Worm (Caenorhabditis elegans) whole organism, L4 larva: ENCODE data around the gene C42D8.1.

Source experiments
- D1046.2 ChIP-seq: fragments of 200-800 bp; sonication (Bioruptor generic); IDR thresholded peaks from 2 replicates; pipeline ENCODE4 v1.3.6; 2022; ENCODE audit warnings: missing genetic modification characterization, missing compliant biosample characterization
- F37D6.2 ChIP-seq: sonication (generic microtip); optimal IDR thresholded peaks from 2 replicates; lab custom pipeline; 2016; ENCODE audit warnings: mild to moderate bottlenecking, missing genetic modification characterization, missing compliant biosample characterization
- F44E2.7 ChIP-seq: fragments of 200-800 bp; sonication (Bioruptor generic); IDR thresholded peaks from 2 replicates; pipeline ENCODE4 v2.1.2; 2022; ENCODE audit warnings: missing genetic modification characterization, missing compliant biosample characterization
- T20F7.1 ChIP-seq: fragments of 200-800 bp; sonication (Bioruptor generic); optimal IDR thresholded peaks from 2 replicates; lab custom pipeline; 2018; ENCODE audit warnings: mild to moderate bottlenecking, missing genetic modification characterization, missing compliant biosample characterization
- T26A8.4 ChIP-seq: fragments of 200-800 bp; sonication (Bioruptor generic); IDR thresholded peaks from 2 replicates; pipeline ENCODE4 v1.3.6; 2022; ENCODE audit warnings: missing genetic modification characterization, missing compliant biosample characterization
- Y48G9A.11 ChIP-seq: fragments of 200-800 bp; sonication (Bioruptor generic); IDR thresholded peaks from 2 replicates; pipeline ENCODE4 v1.3.6; 2022; ENCODE audit warnings: missing genetic modification reagents, missing genetic modification characterization, missing compliant biosample characterization
- Y5F2A.4 ChIP-seq: fragments of 200-800 bp; sonication (Bioruptor generic); optimal IDR thresholded peaks from 2 replicates; lab custom pipeline; 2018; ENCODE audit warnings: mild to moderate bottlenecking, missing genetic modification characterization, missing compliant biosample characterization
- aly-2 ChIP-seq: sonication (generic microtip); optimal IDR thresholded peaks from 2 replicates; lab custom pipeline; 2018; ENCODE audit warnings: missing biosample characterization, missing genetic modification characterization
- arid-1 ChIP-seq: fragments of 200-800 bp; sonication (Bioruptor generic); conservative IDR thresholded peaks from 2 replicates; pipeline ENCODE4 v1.3.6; 2022; ENCODE audit warnings: missing genetic modification reagents, missing genetic modification characterization, missing compliant biosample characterization
- ceh-20 ChIP-seq: fragments of 200-800 bp; sonication (Bioruptor generic); IDR thresholded peaks from 2 replicates; pipeline ENCODE4 v1.3.6; 2022; ENCODE audit warnings: missing genetic modification reagents, missing genetic modification characterization, missing compliant biosample characterization
- ceh-28 ChIP-seq: fragments of 150-350 bp; optimal IDR thresholded peaks from 2 replicates; lab custom pipeline; 2014; ENCODE audit warnings: missing biosample characterization, missing genetic modification reagents, missing genetic modification characterization
- ceh-62 ChIP-seq: sonication (generic microtip); optimal IDR thresholded peaks from 2 replicates; lab custom pipeline; 2017; ENCODE audit warnings: missing biosample characterization, missing genetic modification characterization
- ces-1 ChIP-seq: fragments of 150-350 bp; sonication (generic microtip); optimal IDR thresholded peaks from 4 replicates; lab custom pipeline; 2014; ENCODE audit warnings: missing biosample characterization, missing genetic modification reagents, missing genetic modification characterization
- cey-2 ChIP-seq: sonication (generic microtip); optimal IDR thresholded peaks from 3 replicates; lab custom pipeline; 2017; ENCODE audit warnings: missing genetic modification characterization, mild to moderate bottlenecking, missing compliant biosample characterization, antibody characterized with exemption, borderline replicate concordance; ENCODE audit not compliant: insufficient read depth
- ctbp-1 ChIP-seq: fragments of 200-800 bp; sonication (Bioruptor generic); IDR thresholded peaks from 2 replicates; pipeline ENCODE4 v1.3.6; 2022; ENCODE audit warnings: missing genetic modification reagents, missing genetic modification characterization, missing compliant biosample characterization
- daf-12 ChIP-seq: fragments of 150-350 bp; optimal IDR thresholded peaks from 2 replicates; lab custom pipeline; 2014; ENCODE audit warnings: missing biosample characterization, missing genetic modification reagents, missing genetic modification characterization
- daf-16 ChIP-seq, 3 experiments: sonication (generic microtip); optimal IDR thresholded peaks; 2 replicates each; lab custom pipeline; 2016 to 2017; ENCODE audit warnings: missing genetic modification characterization in 3 of 3, missing genetic modification reagents in 3 of 3, mild to moderate bottlenecking in 2 of 3, missing compliant biosample characterization in 2 of 3, missing biosample characterization in 1 of 3, moderate library complexity in 1 of 3
- daf-8 ChIP-seq: fragments of 200-800 bp; sonication (Bioruptor generic); IDR thresholded peaks from 2 replicates; pipeline ENCODE4 v1.3.6; 2022; ENCODE audit warnings: missing genetic modification characterization, missing compliant biosample characterization
- dmd-6 ChIP-seq: fragments of 200-800 bp; sonication (Bioruptor generic); IDR thresholded peaks from 2 replicates; pipeline ENCODE4 v1.3.6; 2022; ENCODE audit warnings: missing genetic modification reagents, missing genetic modification characterization, missing compliant biosample characterization
- dmd-9 ChIP-seq: fragments of 200-800 bp; sonication (Bioruptor generic); IDR thresholded peaks from 2 replicates; pipeline ENCODE4 v1.3.6; 2022; ENCODE audit warnings: missing genetic modification reagents, missing genetic modification characterization, missing compliant biosample characterization
- jun-1 ChIP-seq: fragments of 150-350 bp; optimal IDR thresholded peaks from 2 replicates; lab custom pipeline; 2014; ENCODE audit warnings: missing biosample characterization, missing genetic modification reagents, missing genetic modification characterization
- lin-1 ChIP-seq: fragments of 200-800 bp; sonication (Bioruptor generic); IDR thresholded peaks from 2 replicates; pipeline ENCODE4 v1.3.6; 2022; ENCODE audit warnings: missing genetic modification reagents, missing genetic modification characterization, missing compliant biosample characterization
- lin-13 ChIP-seq: fragments of 150-350 bp; optimal IDR thresholded peaks from 2 replicates; lab custom pipeline; 2014; ENCODE audit warnings: missing biosample characterization, missing genetic modification reagents, missing genetic modification characterization
- lin-15B ChIP-seq: fragments of 150-350 bp; sonication (generic microtip); optimal IDR thresholded peaks from 3 replicates; lab custom pipeline; 2014; ENCODE audit warnings: missing biosample characterization, missing genetic modification characterization
- lin-38 ChIP-seq: fragments of 200-800 bp; sonication (Bioruptor generic); IDR thresholded peaks from 2 replicates; pipeline ENCODE4 v1.3.6; 2022; ENCODE audit warnings: missing genetic modification reagents, missing genetic modification characterization, missing compliant biosample characterization
- lin-39 ChIP-seq: fragments of 150-350 bp; optimal IDR thresholded peaks from 2 replicates; lab custom pipeline; 2014; ENCODE audit warnings: missing biosample characterization, missing genetic modification reagents, missing genetic modification characterization
- madf-5 ChIP-seq, 2 experiments: fragments of 200-800 bp; sonication (Bioruptor generic); IDR thresholded peaks; 2 replicates each; pipeline ENCODE4 v1.3.6; 2022; ENCODE audit warnings: missing compliant biosample characterization in 2 of 2, missing genetic modification characterization in 2 of 2
- mdl-1 ChIP-seq, 2 experiments: fragments of 150-350 bp in 1 of 2; sonication (generic microtip) in 1 of 2; optimal IDR thresholded peaks; 2 replicates each; lab custom pipeline; 2014 to 2017; ENCODE audit warnings: missing biosample characterization in 2 of 2, missing genetic modification characterization in 2 of 2
- mdt-29 ChIP-seq: fragments of 200-800 bp; sonication (Bioruptor generic); IDR thresholded peaks from 2 replicates; pipeline ENCODE4 v1.3.6; 2022; ENCODE audit warnings: missing genetic modification reagents, missing genetic modification characterization, missing compliant biosample characterization
- mep-1 ChIP-seq: fragments of 150-350 bp; sonication (generic microtip); optimal IDR thresholded peaks from 3 replicates; lab custom pipeline; 2014; ENCODE audit warnings: missing biosample characterization, missing genetic modification characterization
- mes-2 ChIP-seq: sonication (generic microtip); optimal IDR thresholded peaks from 2 replicates; lab custom pipeline; 2016; ENCODE audit warnings: missing genotype, mild to moderate bottlenecking, missing genetic modification characterization, missing compliant biosample characterization; ENCODE audit not compliant: poor library complexity, severe bottlenecking
- mxl-2 ChIP-seq: fragments of 200-800 bp; sonication (Bioruptor generic); conservative IDR thresholded peaks from 2 replicates; pipeline ENCODE4 v1.3.6; 2022; ENCODE audit warnings: missing genetic modification reagents, missing genetic modification characterization, missing compliant biosample characterization
- nhr-25 ChIP-seq: sonication (generic microtip); optimal IDR thresholded peaks from 2 replicates; lab custom pipeline; 2017; ENCODE audit warnings: missing genetic modification characterization, mild to moderate bottlenecking, missing compliant biosample characterization, antibody characterized with exemption, moderate library complexity, borderline replicate concordance; ENCODE audit not compliant: insufficient read depth
- nhr-28 ChIP-seq: fragments of 150-350 bp; optimal IDR thresholded peaks from 2 replicates; lab custom pipeline; 2014; ENCODE audit warnings: missing biosample characterization, missing genetic modification characterization
- nhr-42 ChIP-seq: fragments of 200-800 bp; sonication (Bioruptor generic); IDR thresholded peaks from 2 replicates; pipeline ENCODE4 v1.3.6; 2022; ENCODE audit warnings: missing genetic modification characterization, missing compliant biosample characterization
- nhr-76 ChIP-seq: fragments of 150-350 bp; optimal IDR thresholded peaks from 2 replicates; lab custom pipeline; 2014; ENCODE audit warnings: missing biosample characterization, missing genetic modification characterization
- pqm-1 ChIP-seq: sonication (generic microtip); optimal IDR thresholded peaks from 2 replicates; lab custom pipeline; 2017; ENCODE audit warnings: missing biosample characterization, missing genetic modification characterization
- rbr-2 ChIP-seq: sonication (generic microtip); optimal IDR thresholded peaks from 2 replicates; lab custom pipeline; 2016; ENCODE audit warnings: missing genotype, missing genetic modification characterization, missing compliant biosample characterization
- saeg-2 ChIP-seq: fragments of 200-800 bp; sonication (Bioruptor generic); IDR thresholded peaks from 2 replicates; pipeline ENCODE4 v1.3.6; 2022; ENCODE audit warnings: missing genetic modification reagents, missing genetic modification characterization, missing compliant biosample characterization
- set-16 ChIP-seq: fragments of 200-800 bp; sonication (Bioruptor generic); IDR thresholded peaks from 2 replicates; pipeline ENCODE4 v1.3.6; 2022; ENCODE audit warnings: missing genetic modification reagents, missing genetic modification characterization, missing compliant biosample characterization
- skn-1 ChIP-seq: fragments of 150-350 bp; optimal IDR thresholded peaks from 2 replicates; lab custom pipeline; 2014; ENCODE audit warnings: missing biosample characterization, missing genetic modification characterization
- snpc-1.2 ChIP-seq: fragments of 200-800 bp; sonication (Bioruptor generic); IDR thresholded peaks from 2 replicates; pipeline ENCODE4 v1.3.6; 2022; ENCODE audit warnings: missing genetic modification reagents, missing genetic modification characterization, missing compliant biosample characterization
- spr-1 ChIP-seq: sonication (generic microtip); optimal IDR thresholded peaks from 2 replicates; lab custom pipeline; 2016; ENCODE audit warnings: mild to moderate bottlenecking, missing genetic modification characterization, missing compliant biosample characterization
- spr-3 ChIP-seq: fragments of 200-800 bp; sonication (Bioruptor generic); optimal IDR thresholded peaks from 2 replicates; lab custom pipeline; 2018; ENCODE audit warnings: mild to moderate bottlenecking, missing genetic modification characterization, missing compliant biosample characterization
- unc-130 ChIP-seq: sonication (generic microtip); optimal IDR thresholded peaks from 2 replicates; lab custom pipeline; 2016; ENCODE audit warnings: missing genetic modification reagents, missing genetic modification characterization, missing compliant biosample characterization
- unc-62 ChIP-seq, 3 experiments: fragments of 150-350 bp in 1 of 3; sonication (generic microtip); optimal IDR thresholded peaks in 2 of 3; peaks in 1 of 3; 1 replicate in 1 of 3; 2 replicates in 2 of 3; lab custom pipeline; 2014 to 2017; ENCODE audit warnings: missing biosample characterization in 3 of 3, missing genetic modification characterization in 3 of 3, missing genetic modification reagents in 3 of 3, missing genotype in 1 of 3
- zag-1 ChIP-seq: fragments of 150-350 bp; optimal IDR thresholded peaks from 2 replicates; lab custom pipeline; 2014; ENCODE audit warnings: missing biosample characterization, missing genetic modification characterization
- zfp-2 ChIP-seq: sonication (generic microtip); optimal IDR thresholded peaks from 2 replicates; lab custom pipeline; 2016; ENCODE audit warnings: mild to moderate bottlenecking, missing genetic modification characterization, missing compliant biosample characterization
- ztf-7 ChIP-seq: fragments of 150-350 bp; optimal IDR thresholded peaks from 2 replicates; lab custom pipeline; 2014; ENCODE audit warnings: missing biosample characterization, missing genetic modification characterization

The C42D8.1 gene

DNA sequence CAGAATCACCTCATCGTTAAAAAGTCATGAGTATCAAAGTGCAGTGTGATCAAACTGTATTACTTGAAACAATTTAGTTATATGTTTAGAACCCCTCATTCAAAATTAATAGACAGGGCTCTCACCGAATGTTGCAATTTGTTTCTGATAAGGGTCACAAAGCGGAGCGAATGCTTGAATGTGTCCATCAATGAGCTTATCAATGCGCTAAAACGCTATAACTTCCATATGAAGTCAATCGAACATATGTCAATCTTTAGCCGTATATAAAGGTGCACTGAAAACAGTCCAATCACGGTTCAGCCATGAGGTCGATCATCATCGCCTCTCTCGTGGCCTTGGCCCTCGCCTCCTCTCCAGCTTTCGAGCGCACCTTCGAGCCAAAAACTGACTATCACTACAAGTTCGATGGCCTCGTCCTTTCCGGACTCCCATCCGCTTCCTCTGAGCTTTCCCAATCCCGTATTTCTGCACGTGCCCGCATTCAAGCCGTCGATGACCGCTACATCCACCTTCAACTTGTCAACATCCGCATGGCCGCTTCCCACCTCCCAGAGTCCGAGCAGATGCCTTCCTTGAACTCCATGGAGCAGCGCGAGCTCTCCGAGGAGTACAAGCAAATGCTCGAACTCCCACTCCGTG lies 8.4 kb upstream of the C42D8.1 start, which contains the start of gene vit-2 (continued):
- TF ChIP-seq daf-8 (GFP tag; lab: Robert Waterston, UW) (no peak), F44E2.7 (no peak), lin-15B (tag; lab: Kevin White, UChicago) (no peak), T26A8.4 (no peak), F37D6.2 (tag; lab: Kevin White, UChicago) (no peak), ceh-28 (no peak), nhr-42 (GFP tag; lab: Robert Waterston, UW) (no peak), ztf-7 (tag; lab: Kevin White, UChicago) (no peak), lin-13 (no peak), skn-1 (tag; lab: Kevin White, UChicago) (no peak), cey-2 (tag; lab: Kevin White, UChicago) (no peak), mdl-1 (tag; optimal IDR thresholded peaks at IDR 0.05; lab: Kevin White, UChicago) (no peak), D1046.2 (GFP tag; lab: Robert Waterston, UW) (peak; percentile 66; the same call in 1 of the 2 replicates), T20F7.1 (GFP tag; lab: Kevin White, UChicago) (peak; percentile 30), Y48G9A.11 (no peak), lin-38 (GFP tag; lab: Robert Waterston, UW) (no peak), zag-1 (tag; lab: Kevin White, UChicago) (no peak), arid-1 (no peak), ctbp-1 (GFP tag; lab: Robert Waterston, UW) (no peak), snpc-1.2 (GFP tag; lab: Robert Waterston, UW) (peak; percentile 38; the same call in 1 of the 2 replicates), lin-39 (tag; lab: Kevin White, UChicago) (no peak), ces-1 (GFP tag; lab: Kevin White, UChicago) (no peak), rbr-2 (tag; lab: Kevin White, UChicago) (no peak), spr-3 (GFP tag; lab: Kevin White, UChicago) (no peak), nhr-76 (no peak), nhr-28 (tag; lab: Kevin White, UChicago) (no peak), set-16 (peak; percentile 91), ceh-20 (no peak; the same call in 1 of the 2 replicates), mes-2 (tag; lab: Kevin White, UChicago) (no peak), nhr-25 (tag; lab: Kevin White, UChicago) (no peak), dmd-6 (GFP tag; lab: Robert Waterston, UW) (peak; percentile 88), mxl-2 (GFP tag; lab: Robert Waterston, UW) (peak; percentile 63; the same call in 1 of the 2 replicates), zfp-2 (tag; lab: Kevin White, UChicago) (no peak), daf-12 (no peak), saeg-2 (GFP tag; lab: Robert Waterston, UW) (no peak), mep-1 (no peak), jun-1 (no peak), aly-2 (tag; lab: Kevin White, UChicago) (no peak), spr-1 (no peak), madf-5 (GFP tag; IDR thresholded peaks at IDR 0.05; lab: Robert Waterston, UW) (0 out of 4 replicates have a peak, but pooled peaks of 1 of the 2 experiments have one; percentile 38), lin-1 (GFP tag; lab: Robert Waterston, UW) (no peak), unc-62 (GFP tag; optimal IDR thresholded peaks at IDR 0.05 in 1 of 2; lab: Kevin White, UChicago) (no peak), unc-62 (tag; optimal IDR thresholded peaks at IDR 0.05; lab: Kevin White, UChicago) (no peak), mdt-29 (GFP tag; lab: Robert Waterston, UW) (peak; percentile 81), dmd-9 (GFP tag; lab: Robert Waterston, UW) (no peak), Y5F2A.4 (GFP tag; lab: Kevin White, UChicago) (no peak), daf-16 (GFP tag; optimal IDR thresholded peaks at IDR 0.05; lab: Kevin White, UChicago) (peak in 1 of 2 experiments; percentile 57), daf-16 (tag; optimal IDR thresholded peaks at IDR 0.05; lab: Kevin White, UChicago) (no peak), pqm-1 (no peak), ceh-62 (tag; lab: Kevin White, UChicago) (no peak), unc-130 (GFP tag; lab: Kevin White, UChicago) (no peak)
